Worm (Caenorhabditis elegans) whole organism, L1 larva: Measurements from ENCODE around the gene C25H3.3.
A peak's percentile ranks its signal among the peaks of the same experiment; 100 is the strongest.

Experiments used
- F16B12.6 ChIP-seq: fragments of 150-350 bp; optimal IDR thresholded peaks from 2 replicates; lab custom pipeline; 2014; ENCODE audit warnings: missing biosample characterization, missing genetic modification characterization
- aha-1 ChIP-seq: fragments of 150-350 bp; optimal IDR thresholded peaks from 2 replicates; lab custom pipeline; 2014; ENCODE audit warnings: missing biosample characterization, missing genetic modification characterization
- alr-1 ChIP-seq: fragments of 200-800 bp; sonication (Bioruptor generic); optimal IDR thresholded peaks from 2 replicates; lab custom pipeline; 2018; ENCODE audit warnings: borderline replicate concordance, mild to moderate bottlenecking, missing genetic modification characterization, missing compliant biosample characterization
- ama-1 ChIP-seq: fragments of 150-350 bp; optimal IDR thresholded peaks from 2 replicates; lab custom pipeline; 2014
- ceh-8 ChIP-seq: fragments of 200-800 bp; sonication (Bioruptor generic); optimal IDR thresholded peaks from 2 replicates; lab custom pipeline; 2018; ENCODE audit warnings: mild to moderate bottlenecking, missing genetic modification characterization, moderate library complexity, missing compliant biosample characterization
- ceh-82 ChIP-seq, 3 experiments: fragments of 150-350 bp in 1 of 3; sonication (generic microtip) in 2 of 3; optimal IDR thresholded peaks; 2 replicates each; lab custom pipeline; 2014 to 2017; ENCODE audit warnings: missing biosample characterization in 3 of 3, missing genetic modification characterization in 3 of 3
- ces-1 ChIP-seq: fragments of 150-350 bp; optimal IDR thresholded peaks from 2 replicates; lab custom pipeline; 2014; ENCODE audit warnings: missing biosample characterization, missing genetic modification reagents, missing genetic modification characterization
- dpl-1 ChIP-seq, 3 experiments: fragments of 150-350 bp in 2 of 3; sonication (generic microtip) in 1 of 3; optimal IDR thresholded peaks; 2 replicates each; lab custom pipeline; 2014 to 2017; ENCODE audit warnings: missing biosample characterization in 3 of 3, missing genetic modification characterization in 3 of 3, missing genetic modification reagents in 3 of 3
- dsc-1 ChIP-seq: sonication (generic microtip); optimal IDR thresholded peaks from 2 replicates; lab custom pipeline; 2016; ENCODE audit warnings: mild to moderate bottlenecking, missing genetic modification characterization, missing compliant biosample characterization
- efl-1 ChIP-seq, 4 experiments: fragments of 150-350 bp; optimal IDR thresholded peaks in 3 of 4; peaks in 1 of 4; 1 replicate in 1 of 4; 2 replicates in 3 of 4; lab custom pipeline; 2014; ENCODE audit warnings: missing biosample characterization in 2 of 4, missing genetic modification characterization in 2 of 4, missing genetic modification reagents in 2 of 4
- efl-3 ChIP-seq: fragments of 200-800 bp; sonication (Bioruptor generic); optimal IDR thresholded peaks from 2 replicates; lab custom pipeline; 2018; ENCODE audit warnings: mild to moderate bottlenecking, missing genetic modification characterization, missing compliant biosample characterization
- egl-13 ChIP-seq: sonication (generic microtip); optimal IDR thresholded peaks from 2 replicates; lab custom pipeline; 2016; ENCODE audit warnings: missing genotype, missing genetic modification reagents, missing genetic modification characterization, missing compliant biosample characterization
- egl-27 ChIP-seq, 2 experiments: fragments of 150-350 bp in 1 of 2; sonication (generic microtip); optimal IDR thresholded peaks; 3 replicates each; lab custom pipeline; 2017 to 2018; ENCODE audit warnings: missing biosample characterization in 2 of 2, missing genetic modification characterization in 2 of 2, missing genetic modification reagents in 2 of 2
- fos-1 ChIP-seq: fragments of 150-350 bp; optimal IDR thresholded peaks from 2 replicates; lab custom pipeline; 2014; ENCODE audit warnings: missing biosample characterization, missing genetic modification characterization
- isw-1 ChIP-seq: fragments of 200-800 bp; sonication (Bioruptor generic); IDR thresholded peaks from 2 replicates; pipeline ENCODE4 v1.3.6; 2022; ENCODE audit warnings: missing genetic modification characterization, missing compliant biosample characterization
- lin-15B ChIP-seq: fragments of 150-350 bp; sonication (generic microtip); optimal IDR thresholded peaks from 3 replicates; lab custom pipeline; 2014; ENCODE audit warnings: missing biosample characterization, missing genetic modification characterization
- lin-35 ChIP-seq, 2 experiments: fragments of 150-350 bp; optimal IDR thresholded peaks; 2 replicates each; lab custom pipeline; 2014; ENCODE audit warnings: missing biosample characterization in 2 of 2, missing genetic modification characterization in 2 of 2, missing genetic modification reagents in 2 of 2
- lir-3 ChIP-seq: sonication (generic microtip); optimal IDR thresholded peaks from 2 replicates; lab custom pipeline; 2016; ENCODE audit warnings: mild to moderate bottlenecking, missing genetic modification characterization, moderate library complexity, missing compliant biosample characterization; ENCODE audit not compliant: poor library complexity
- lsy-2 ChIP-seq, 2 experiments: fragments of 150-350 bp; optimal IDR thresholded peaks; 2 replicates each; lab custom pipeline; 2014; ENCODE audit warnings: missing biosample characterization in 2 of 2, missing genetic modification characterization in 2 of 2
- mab-9 ChIP-seq: fragments of 200-800 bp; sonication (Bioruptor generic); IDR thresholded peaks from 2 replicates; pipeline ENCODE4 v1.3.6; 2022; ENCODE audit warnings: missing genetic modification reagents, missing genetic modification characterization, missing compliant biosample characterization
- mdl-1 ChIP-seq, 2 experiments: fragments of 150-350 bp; optimal IDR thresholded peaks; 2 replicates each; lab custom pipeline; 2014 to 2017; ENCODE audit warnings: missing biosample characterization in 2 of 2, missing genetic modification characterization in 2 of 2, inconsistent platforms in 1 of 2
- nhr-11 ChIP-seq: fragments of 150-350 bp; optimal IDR thresholded peaks from 2 replicates; lab custom pipeline; 2014; ENCODE audit warnings: missing biosample characterization, missing genetic modification characterization
- nhr-12 ChIP-seq: sonication (generic microtip); optimal IDR thresholded peaks from 2 replicates; lab custom pipeline; 2017; ENCODE audit warnings: missing biosample characterization, missing genetic modification characterization
- nhr-19 ChIP-seq: fragments of 200-800 bp; sonication (Bioruptor generic); conservative IDR thresholded peaks from 2 replicates; pipeline ENCODE4 v1.3.6; 2022; ENCODE audit warnings: missing genetic modification characterization, missing compliant biosample characterization
- nhr-20 ChIP-seq: sonication (generic microtip); optimal IDR thresholded peaks from 2 replicates; lab custom pipeline; 2016; ENCODE audit warnings: mild to moderate bottlenecking, missing genetic modification characterization, missing compliant biosample characterization
- nhr-237 ChIP-seq: fragments of 150-350 bp; optimal IDR thresholded peaks from 2 replicates; lab custom pipeline; 2014; ENCODE audit warnings: missing biosample characterization, missing genetic modification characterization
- nhr-28 ChIP-seq: fragments of 150-350 bp; optimal IDR thresholded peaks from 2 replicates; lab custom pipeline; 2014; ENCODE audit warnings: missing biosample characterization, missing genetic modification characterization
- nhr-76 ChIP-seq: sonication (generic microtip); optimal IDR thresholded peaks from 2 replicates; lab custom pipeline; 2017; ENCODE audit warnings: missing biosample characterization, missing genetic modification characterization
- nhr-77 ChIP-seq: fragments of 150-350 bp; optimal IDR thresholded peaks from 2 replicates; lab custom pipeline; 2014; ENCODE audit warnings: missing biosample characterization, missing genetic modification characterization
- nhr-90 ChIP-seq: sonication (generic microtip); optimal IDR thresholded peaks from 2 replicates; lab custom pipeline; 2016; ENCODE audit warnings: mild to moderate bottlenecking, missing genetic modification characterization, missing compliant biosample characterization; ENCODE audit not compliant: poor library complexity
- pax-3 ChIP-seq: fragments of 200-800 bp; sonication (Bioruptor generic); optimal IDR thresholded peaks from 2 replicates; lab custom pipeline; 2018; ENCODE audit warnings: mild to moderate bottlenecking, missing genetic modification characterization, moderate library complexity, missing compliant biosample characterization
- pqm-1 ChIP-seq: sonication (generic microtip); optimal IDR thresholded peaks from 3 replicates; lab custom pipeline; 2017; ENCODE audit warnings: missing biosample characterization, missing genetic modification characterization
- rnt-1 ChIP-seq: sonication (generic microtip); optimal IDR thresholded peaks from 2 replicates; lab custom pipeline; 2016; ENCODE audit warnings: mild to moderate bottlenecking, missing genetic modification characterization, moderate library complexity, missing compliant biosample characterization
- skn-1 ChIP-seq: fragments of 150-350 bp; optimal IDR thresholded peaks from 2 replicates; lab custom pipeline; 2014; ENCODE audit warnings: missing biosample characterization, missing genetic modification characterization
- snpc-4 ChIP-seq: fragments of 150-350 bp; optimal IDR thresholded peaks from 2 replicates; lab custom pipeline; 2014; ENCODE audit warnings: missing biosample characterization, missing genetic modification characterization
- sup-37 ChIP-seq: fragments of 200-800 bp; sonication (Bioruptor generic); optimal IDR thresholded peaks from 2 replicates; lab custom pipeline; 2018; ENCODE audit warnings: mild to moderate bottlenecking, missing genetic modification characterization, missing compliant biosample characterization
- unc-86 ChIP-seq: sonication (generic microtip); optimal IDR thresholded peaks from 2 replicates; lab custom pipeline; 2016; ENCODE audit warnings: missing genetic modification characterization, missing compliant biosample characterization
- zag-1 ChIP-seq: fragments of 150-350 bp; optimal IDR thresholded peaks from 2 replicates; lab custom pipeline; 2014; ENCODE audit warnings: missing biosample characterization, missing genetic modification characterization
- ztf-4 ChIP-seq: fragments of 150-350 bp; optimal IDR thresholded peaks from 2 replicates; lab custom pipeline; 2014; ENCODE audit warnings: missing biosample characterization, missing genetic modification characterization

Gene C25H3.3

DNA sequence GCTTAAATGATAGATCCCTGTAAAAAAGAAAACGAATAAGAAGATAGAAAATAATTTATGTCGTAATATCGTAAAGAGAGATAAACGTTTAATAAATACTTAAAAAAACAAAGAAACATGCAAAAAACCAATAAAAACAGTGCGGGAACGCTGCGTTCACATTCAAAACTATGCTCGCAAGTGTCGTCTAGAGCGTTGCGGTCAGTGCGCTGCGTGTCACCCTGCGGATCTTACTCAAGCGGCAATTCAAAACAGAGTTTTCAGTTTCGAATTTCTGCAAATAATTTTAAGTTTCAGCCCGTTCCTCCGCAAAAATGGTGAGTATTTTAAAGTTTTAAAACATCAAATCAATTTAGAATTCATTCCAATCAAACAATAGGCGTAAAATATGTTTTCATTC lies 20.8 kb downstream of the C25H3.3 start, which contains the start of the genes tiar-1 and lelo-4 (continued):
- TF ChIP-seq nhr-19 (GFP tag; lab: Robert Waterston, UW) (peak; percentile 50), rnt-1 (tag; lab: Kevin White, UChicago) (peak; percentile 74), ztf-4 (tag; lab: Kevin White, UChicago) (no peak), pax-3 (tag; lab: Kevin White, UChicago) (no peak), lin-15B (tag; lab: Kevin White, UChicago) (peak; percentile 78), skn-1 (tag; lab: Kevin White, UChicago) (peak; percentile 58), isw-1 (GFP tag; lab: Robert Waterston, UW) (peak; percentile 50), ama-1 (lab: Kevin White, UChicago) (no peak), egl-27 (tag; optimal IDR thresholded peaks at IDR 0.05; lab: Kevin White, UChicago) (no peak), ces-1 (no peak), alr-1 (tag; lab: Kevin White, UChicago) (no peak), mab-9 (GFP tag; lab: Robert Waterston, UW) (no peak), nhr-90 (tag; lab: Kevin White, UChicago) (peak; percentile 19), nhr-20 (tag; lab: Kevin White, UChicago) (peak; percentile 68), nhr-11 (tag; lab: Kevin White, UChicago) (no peak), mdl-1 (tag; optimal IDR thresholded peaks at IDR 0.05; lab: Kevin White, UChicago) (peak in 1 of 2 experiments; percentile 3), dsc-1 (no peak), lin-35 (GFP tag; optimal IDR thresholded peaks at IDR 0.05; lab: Kevin White, UChicago) (peak; percentile 92 to 95), F16B12.6 (tag; lab: Kevin White, UChicago) (peak; percentile 57), pqm-1 (tag; lab: Kevin White, UChicago) (no peak), efl-3 (GFP tag; lab: Kevin White, UChicago) (no peak), unc-86 (tag; lab: Kevin White, UChicago) (peak; percentile 29), snpc-4 (tag; lab: Kevin White, UChicago) (peak; percentile 45), sup-37 (GFP tag; lab: Kevin White, UChicago) (no peak), ceh-8 (no peak), nhr-77 (peak; percentile 29), fos-1 (tag; lab: Kevin White, UChicago) (peak; percentile 60), lir-3 (tag; lab: Kevin White, UChicago) (peak; percentile 42), ceh-82 (tag; optimal IDR thresholded peaks at IDR 0.05; lab: Kevin White, UChicago) (peak in 2 of 3 experiments; percentile 32 to 69), nhr-76 (tag; lab: Kevin White, UChicago) (no peak), lsy-2 (tag; optimal IDR thresholded peaks at IDR 0.05; lab: Kevin White, UChicago) (peak; percentile 73 to 91), aha-1 (tag; lab: Kevin White, UChicago) (no peak), nhr-12 (tag; lab: Kevin White, UChicago) (no peak), nhr-237 (tag; lab: Kevin White, UChicago) (no peak)
- TF ChIP-seq, all 84 proteins: peak for 34

DNA sequence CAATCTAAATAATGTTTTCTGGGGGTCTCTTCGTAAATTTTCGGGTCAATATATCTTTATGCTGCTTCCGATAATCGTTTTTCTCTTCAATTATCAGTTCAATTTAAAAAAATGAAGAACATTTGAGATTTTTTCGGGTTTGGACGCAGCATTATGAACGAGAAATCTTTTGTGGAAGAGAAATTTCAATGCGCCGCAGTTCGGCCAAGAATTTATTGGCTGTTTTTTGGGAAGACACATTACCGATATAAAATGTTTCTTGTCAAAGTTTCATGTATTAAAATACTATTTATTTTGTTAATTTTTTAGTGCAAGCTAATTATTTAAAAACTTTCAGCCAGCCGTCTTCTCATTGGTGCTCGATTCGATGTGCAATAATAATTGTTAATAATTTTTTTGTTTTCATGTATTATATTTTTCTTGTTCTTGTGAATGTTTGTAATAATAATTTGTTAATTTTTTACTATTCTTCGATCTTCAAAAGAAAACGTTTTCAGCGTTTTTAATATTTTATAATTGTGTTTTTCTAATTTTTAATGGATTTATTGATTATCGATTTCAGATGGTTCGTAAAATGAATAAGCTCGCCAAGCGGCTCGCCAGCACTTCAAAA lies 21.9 kb downstream of the C25H3.3 start, which contains the start of the genes C18A3.10 and C18A3.3:
TSS of gene C18A3.10 (minus strand) at position 101 of the 613 bp plus-strand sequence.
TSS of gene C18A3.3 (plus strand) at position 563 of the 613 bp plus-strand sequence.
- no peak for TF ChIP-seq efl-3 (GFP tag; lab: Kevin White, UChicago)
- no peak for TF ChIP-seq nhr-28
- TF ChIP-seq egl-13: no peak
- no peak for TF ChIP-seq efl-1 (optimal IDR thresholded peaks at IDR 0.05; lab: Kevin White, UChicago)
- TF ChIP-seq efl-1 (GFP tag; optimal IDR thresholded peaks at IDR 0.05 in 1 of 2; lab: Kevin White, UChicago): peak in 1 of 2 experiments; percentile 7
- TF ChIP-seq nhr-19 (GFP tag; lab: Robert Waterston, UW): no peak
- peak in 1 of 3 experiments; percentile 14 for TF ChIP-seq dpl-1 (GFP tag; optimal IDR thresholded peaks at IDR 0.05; lab: Kevin White, UChicago)
- TF ChIP-seq zag-1 (tag; lab: Kevin White, UChicago): no peak
